Worm (Caenorhabditis elegans) whole organism, L4 larva: ENCODE data around the gene srd-42.

ENCODE experiments used
- D1046.2 ChIP-seq: fragments of 200-800 bp; sonication (Bioruptor generic); IDR thresholded peaks from 2 replicates; pipeline ENCODE4 v1.3.6; 2022; ENCODE audit warnings: missing genetic modification characterization, missing compliant biosample characterization
- F26F4.8 ChIP-seq: fragments of 200-800 bp; sonication (Bioruptor generic); conservative IDR thresholded peaks from 2 replicates; pipeline ENCODE4 v1.3.6; 2022; ENCODE audit warnings: missing genetic modification characterization, missing compliant biosample characterization
- F49E8.2 ChIP-seq: sonication (generic microtip); optimal IDR thresholded peaks from 2 replicates; lab custom pipeline; 2016; ENCODE audit warnings: missing compliant biosample characterization, mild to moderate bottlenecking, missing genetic modification characterization, borderline replicate concordance
- T20F7.1 ChIP-seq: fragments of 200-800 bp; sonication (Bioruptor generic); optimal IDR thresholded peaks from 2 replicates; lab custom pipeline; 2018; ENCODE audit warnings: mild to moderate bottlenecking, missing genetic modification characterization, missing compliant biosample characterization
- ZK337.2 ChIP-seq: fragments of 200-800 bp; sonication (Bioruptor generic); IDR thresholded peaks from 2 replicates; pipeline ENCODE4 v1.3.6; 2022; ENCODE audit warnings: missing genetic modification reagents, missing genetic modification characterization, missing compliant biosample characterization
- aha-1 ChIP-seq: fragments of 150-350 bp; peaks from one replicate; lab custom pipeline; 2014; ENCODE audit warnings: missing biosample characterization, missing genetic modification characterization
- ceh-20 ChIP-seq: fragments of 200-800 bp; sonication (Bioruptor generic); IDR thresholded peaks from 2 replicates; pipeline ENCODE4 v1.3.6; 2022; ENCODE audit warnings: missing genetic modification reagents, missing genetic modification characterization, missing compliant biosample characterization
- ceh-32 ChIP-seq: sonication (generic microtip); optimal IDR thresholded peaks from 2 replicates; lab custom pipeline; 2016; ENCODE audit warnings: mild to moderate bottlenecking, missing genetic modification characterization, missing compliant biosample characterization; ENCODE audit not compliant: poor library complexity
- ceh-44 ChIP-seq: fragments of 200-800 bp; sonication (Bioruptor generic); IDR thresholded peaks from 2 replicates; pipeline ENCODE4 v1.3.6; 2022; ENCODE audit warnings: missing genetic modification reagents, missing genetic modification characterization, missing compliant biosample characterization
- ctbp-1 ChIP-seq: fragments of 200-800 bp; sonication (Bioruptor generic); IDR thresholded peaks from 2 replicates; pipeline ENCODE4 v1.3.6; 2022; ENCODE audit warnings: missing genetic modification reagents, missing genetic modification characterization, missing compliant biosample characterization
- daf-16 ChIP-seq, 3 experiments: sonication (generic microtip); optimal IDR thresholded peaks; 2 replicates each; lab custom pipeline; 2016 to 2017; ENCODE audit warnings: missing genetic modification characterization in 3 of 3, missing genetic modification reagents in 3 of 3, mild to moderate bottlenecking in 2 of 3, missing compliant biosample characterization in 2 of 3, missing biosample characterization in 1 of 3, moderate library complexity in 1 of 3
- daf-19 ChIP-seq: fragments of 200-800 bp; sonication (Bioruptor generic); conservative IDR thresholded peaks from 2 replicates; pipeline ENCODE4 v1.3.6; 2022; ENCODE audit warnings: missing genetic modification characterization, missing compliant biosample characterization
- dmd-6 ChIP-seq: fragments of 200-800 bp; sonication (Bioruptor generic); IDR thresholded peaks from 2 replicates; pipeline ENCODE4 v1.3.6; 2022; ENCODE audit warnings: missing genetic modification reagents, missing genetic modification characterization, missing compliant biosample characterization
- duxl-1 ChIP-seq: sonication (generic microtip); optimal IDR thresholded peaks from 2 replicates; lab custom pipeline; 2016; ENCODE audit warnings: mild to moderate bottlenecking, missing genetic modification characterization, moderate library complexity, missing compliant biosample characterization; ENCODE audit not compliant: poor library complexity
- dve-1 ChIP-seq: sonication (generic microtip); optimal IDR thresholded peaks from 2 replicates; lab custom pipeline; 2017; ENCODE audit warnings: antibody characterized with exemption, mild to moderate bottlenecking, missing genetic modification characterization, missing compliant biosample characterization; ENCODE audit not compliant: insufficient read depth
- egl-27 ChIP-seq: sonication (generic microtip); optimal IDR thresholded peaks from 3 replicates; lab custom pipeline; 2017; ENCODE audit warnings: missing biosample characterization, missing genetic modification reagents, missing genetic modification characterization
- egl-43 ChIP-seq: fragments of 200-800 bp; sonication (Bioruptor generic); IDR thresholded peaks from 2 replicates; pipeline ENCODE4 v1.3.6; 2022; ENCODE audit warnings: missing genetic modification reagents, missing genetic modification characterization, missing compliant biosample characterization
- fos-1 ChIP-seq: fragments of 150-350 bp; optimal IDR thresholded peaks from 2 replicates; lab custom pipeline; 2014; ENCODE audit warnings: missing biosample characterization, missing genetic modification characterization
- hlh-11 ChIP-seq: fragments of 200-800 bp; sonication (Bioruptor generic); optimal IDR thresholded peaks from 2 replicates; lab custom pipeline; 2018; ENCODE audit warnings: mild to moderate bottlenecking, missing genetic modification characterization, missing compliant biosample characterization
- hlh-30 ChIP-seq: sonication (generic microtip); optimal IDR thresholded peaks from 2 replicates; lab custom pipeline; 2017; ENCODE audit warnings: antibody characterized with exemption, mild to moderate bottlenecking, missing genetic modification characterization, missing compliant biosample characterization; ENCODE audit not compliant: insufficient read depth
- jun-1 ChIP-seq: fragments of 150-350 bp; optimal IDR thresholded peaks from 2 replicates; lab custom pipeline; 2014; ENCODE audit warnings: missing biosample characterization, missing genetic modification reagents, missing genetic modification characterization
- mdl-1 ChIP-seq, 2 experiments: fragments of 150-350 bp in 1 of 2; sonication (generic microtip) in 1 of 2; optimal IDR thresholded peaks; 2 replicates each; lab custom pipeline; 2014 to 2017; ENCODE audit warnings: missing biosample characterization in 2 of 2, missing genetic modification characterization in 2 of 2
- mep-1 ChIP-seq: fragments of 150-350 bp; sonication (generic microtip); optimal IDR thresholded peaks from 3 replicates; lab custom pipeline; 2014; ENCODE audit warnings: missing biosample characterization, missing genetic modification characterization
- mxl-3 ChIP-seq: fragments of 200-800 bp; sonication (Bioruptor generic); optimal IDR thresholded peaks from 2 replicates; lab custom pipeline; 2018; ENCODE audit warnings: mild to moderate bottlenecking, missing genetic modification characterization, missing compliant biosample characterization
- nhr-10 ChIP-seq: fragments of 150-350 bp; optimal IDR thresholded peaks from 2 replicates; lab custom pipeline; 2014; ENCODE audit warnings: missing biosample characterization, missing genetic modification characterization
- nhr-111 ChIP-seq: fragments of 200-800 bp; sonication (Bioruptor generic); optimal IDR thresholded peaks from 2 replicates; lab custom pipeline; 2018; ENCODE audit warnings: mild to moderate bottlenecking, missing genetic modification characterization, missing compliant biosample characterization
- nhr-25 ChIP-seq: sonication (generic microtip); optimal IDR thresholded peaks from 2 replicates; lab custom pipeline; 2017; ENCODE audit warnings: missing genetic modification characterization, mild to moderate bottlenecking, missing compliant biosample characterization, antibody characterized with exemption, moderate library complexity, borderline replicate concordance; ENCODE audit not compliant: insufficient read depth
- nhr-28 ChIP-seq: fragments of 150-350 bp; optimal IDR thresholded peaks from 2 replicates; lab custom pipeline; 2014; ENCODE audit warnings: missing biosample characterization, missing genetic modification characterization
- nhr-42 ChIP-seq: fragments of 200-800 bp; sonication (Bioruptor generic); IDR thresholded peaks from 2 replicates; pipeline ENCODE4 v1.3.6; 2022; ENCODE audit warnings: missing genetic modification characterization, missing compliant biosample characterization
- nhr-48 ChIP-seq: sonication (generic microtip); optimal IDR thresholded peaks from 2 replicates; lab custom pipeline; 2016; ENCODE audit warnings: mild to moderate bottlenecking, missing genetic modification characterization, missing compliant biosample characterization
- pha-4 ChIP-seq, 2 experiments: fragments of 150-350 bp in 1 of 2; fragments of 200-800 bp in 1 of 2; sonication (Bioruptor generic) in 1 of 2; IDR thresholded peaks in 1 of 2; optimal IDR thresholded peaks in 1 of 2; 2 replicates each; pipeline versions ENCODE4 v1.3.6 to Lab custom; 2014 to 2022; ENCODE audit warnings: missing genetic modification characterization in 2 of 2, missing genetic modification reagents in 2 of 2, missing biosample characterization in 1 of 2, missing compliant biosample characterization in 1 of 2
- php-3 ChIP-seq: fragments of 200-800 bp; sonication (Bioruptor generic); IDR thresholded peaks from 2 replicates; pipeline ENCODE4 v1.3.6; 2022; ENCODE audit warnings: missing genetic modification reagents, missing genetic modification characterization, missing compliant biosample characterization
- sdz-12 ChIP-seq: fragments of 200-800 bp; sonication (Bioruptor generic); optimal IDR thresholded peaks from 2 replicates; lab custom pipeline; 2018; ENCODE audit warnings: mild to moderate bottlenecking, missing genetic modification characterization, missing compliant biosample characterization
- set-16 ChIP-seq: fragments of 200-800 bp; sonication (Bioruptor generic); IDR thresholded peaks from 2 replicates; pipeline ENCODE4 v1.3.6; 2022; ENCODE audit warnings: missing genetic modification reagents, missing genetic modification characterization, missing compliant biosample characterization
- skn-1 ChIP-seq: fragments of 150-350 bp; optimal IDR thresholded peaks from 2 replicates; lab custom pipeline; 2014; ENCODE audit warnings: missing biosample characterization, missing genetic modification characterization
- spr-1 ChIP-seq: sonication (generic microtip); optimal IDR thresholded peaks from 2 replicates; lab custom pipeline; 2016; ENCODE audit warnings: mild to moderate bottlenecking, missing genetic modification characterization, missing compliant biosample characterization
- tra-1 ChIP-seq: fragments of 200-800 bp; sonication (Bioruptor generic); IDR thresholded peaks from 2 replicates; pipeline ENCODE4 v1.3.6; 2022; ENCODE audit warnings: missing genetic modification reagents, missing genetic modification characterization, missing compliant biosample characterization
- unc-62 ChIP-seq, 3 experiments: fragments of 150-350 bp in 1 of 3; sonication (generic microtip); optimal IDR thresholded peaks in 2 of 3; peaks in 1 of 3; 1 replicate in 1 of 3; 2 replicates in 2 of 3; lab custom pipeline; 2014 to 2017; ENCODE audit warnings: missing biosample characterization in 3 of 3, missing genetic modification characterization in 3 of 3, missing genetic modification reagents in 3 of 3, missing genotype in 1 of 3
- vab-7 ChIP-seq: fragments of 200-800 bp; sonication (Bioruptor generic); IDR thresholded peaks from 2 replicates; pipeline ENCODE4 v1.3.6; 2022; ENCODE audit warnings: missing genetic modification reagents, missing genetic modification characterization, missing compliant biosample characterization
- zfp-3 ChIP-seq: fragments of 200-800 bp; sonication (Bioruptor generic); conservative IDR thresholded peaks from 2 replicates; pipeline ENCODE4 v1.3.6; 2022; ENCODE audit warnings: missing genetic modification reagents, missing genetic modification characterization, missing compliant biosample characterization
- ztf-11 ChIP-seq: fragments of 150-350 bp; optimal IDR thresholded peaks from 2 replicates; lab custom pipeline; 2014; ENCODE audit warnings: missing biosample characterization, missing genetic modification characterization

srd-42 gene

DNA sequence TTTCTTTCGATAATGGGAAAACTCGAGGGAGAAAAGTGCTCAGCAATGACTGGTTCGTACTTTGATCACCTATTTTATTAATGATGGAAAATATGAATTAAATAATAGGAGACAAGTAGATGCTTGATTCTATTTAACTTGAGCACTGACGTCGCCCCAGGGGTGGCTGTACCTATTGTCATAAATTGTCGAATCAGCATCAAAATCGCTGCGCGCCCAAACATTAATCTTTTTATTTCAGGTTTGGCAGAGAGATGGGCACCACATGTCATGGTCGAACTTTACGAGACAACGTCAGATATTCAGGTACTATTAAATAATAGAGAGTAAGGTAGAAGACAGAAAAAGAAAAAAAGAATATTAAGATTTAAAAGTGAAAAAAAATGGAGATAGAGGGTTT, 21.1 kb upstream of the srd-42 start:
- peak; percentile 96 for TF ChIP-seq aha-1
- peak; percentile 8; the same call in 1 of the 2 replicates for TF ChIP-seq ceh-20 (GFP tag; lab: Robert Waterston, UW)
- TF ChIP-seq T20F7.1, result no peak
- TF ChIP-seq, all 104 proteins: peak for 2

DNA sequence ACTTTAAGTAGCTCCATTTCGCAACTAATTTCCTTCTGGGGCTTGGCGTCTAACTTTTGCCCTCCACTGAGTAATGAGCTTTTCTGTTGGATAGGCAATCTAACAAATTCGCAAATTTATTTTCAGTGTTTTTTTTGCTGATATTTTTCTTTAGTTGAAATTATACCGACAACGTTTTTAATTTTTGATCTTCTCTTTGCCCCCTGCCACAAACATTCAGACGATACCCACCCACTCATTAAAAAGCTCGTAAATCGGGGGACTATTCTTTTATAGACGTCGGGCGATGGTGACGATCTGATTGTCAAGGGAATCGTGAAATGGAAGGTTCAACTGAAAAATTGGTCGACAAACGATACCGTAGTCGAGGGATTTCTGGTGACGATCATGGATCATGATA, 20.4 kb upstream of the srd-42 start:
- TF ChIP-seq F49E8.2 (tag; lab: Kevin White, UChicago) (no peak), php-3 (peak; percentile 56; the same call in 1 of the 2 replicates)

DNA sequence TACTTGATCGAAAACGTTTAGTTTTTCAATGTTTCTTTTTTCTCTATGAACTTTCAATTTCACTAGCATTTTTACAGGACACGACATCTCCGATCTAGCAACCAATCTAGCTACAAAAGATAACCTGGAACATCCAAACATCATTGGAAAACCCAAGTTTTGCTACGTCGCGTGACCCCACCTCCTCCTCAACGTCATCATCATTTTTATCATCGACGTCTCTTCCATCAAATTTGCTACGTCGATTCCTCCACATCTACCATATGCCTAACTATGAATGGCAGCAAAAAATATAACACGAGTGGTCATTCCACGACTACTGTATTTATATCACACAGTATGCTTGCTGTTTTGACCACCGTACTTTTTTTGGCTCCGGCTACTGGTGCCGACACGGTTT, 19.6 kb upstream of the srd-42 start, which contains the start of gene F46G10.2:
TSS of gene F46G10.2 (plus strand) at position 78 of the 400 bp plus-strand sequence.
- TF ChIP-seq daf-16 (GFP tag; optimal IDR thresholded peaks at IDR 0.05; lab: Kevin White, UChicago) (no peak), daf-16 (tag; optimal IDR thresholded peaks at IDR 0.05; lab: Kevin White, UChicago) (no peak), T20F7.1 (no peak), hlh-11 (tag; lab: Kevin White, UChicago) (peak; percentile 60), tra-1 (GFP tag; lab: Robert Waterston, UW) (no peak), nhr-28 (peak; percentile 26), zfp-3 (no peak), egl-43 (GFP tag; lab: Robert Waterston, UW) (no peak), F49E8.2 (tag; lab: Kevin White, UChicago) (no peak), dmd-6 (GFP tag; lab: Robert Waterston, UW) (0 out of 2 replicates have a peak, but pooled peaks have one; percentile 15), hlh-30 (tag; lab: Kevin White, UChicago) (peak; percentile 32), sdz-12 (GFP tag; lab: Kevin White, UChicago) (no peak), nhr-42 (GFP tag; lab: Robert Waterston, UW) (no peak), jun-1 (tag; lab: Kevin White, UChicago) (no peak)

- 0 out of 2 replicates have a peak, but pooled peaks have one; percentile 56 for TF ChIP-seq ceh-20 (GFP tag; lab: Robert Waterston, UW)
- TF ChIP-seq ceh-44, result no peak
- peak; percentile 16 for TF ChIP-seq mxl-3
- TF ChIP-seq F26F4.8 (GFP tag; lab: Robert Waterston, UW), result no peak
- TF ChIP-seq mdl-1 (tag; optimal IDR thresholded peaks at IDR 0.05; lab: Kevin White, UChicago), result peak in 1 of 2 experiments; percentile 57
- peak in 1 of 2 experiments; percentile 97 for TF ChIP-seq unc-62 (GFP tag; optimal IDR thresholded peaks at IDR 0.05 in 1 of 2; lab: Kevin White, UChicago)
- no peak for TF ChIP-seq unc-62 (tag; optimal IDR thresholded peaks at IDR 0.05; lab: Kevin White, UChicago)
- no peak for TF ChIP-seq ztf-11 (tag; lab: Kevin White, UChicago)
- no peak for TF ChIP-seq duxl-1 (tag; lab: Kevin White, UChicago)
- no peak for TF ChIP-seq daf-19 (GFP tag; lab: Robert Waterston, UW)
- no peak for TF ChIP-seq D1046.2 (GFP tag; lab: Robert Waterston, UW)
- peak; percentile 46; the same call in 1 of the 2 replicates for TF ChIP-seq php-3
- no peak for TF ChIP-seq T20F7.1
- peak; percentile 37 for TF ChIP-seq dve-1 (tag; lab: Kevin White, UChicago)
- TF ChIP-seq nhr-111, result no peak
- TF ChIP-seq skn-1 (tag; lab: Kevin White, UChicago), result no peak
- no peak for TF ChIP-seq ctbp-1 (GFP tag; lab: Robert Waterston, UW)
- TF ChIP-seq nhr-48 (tag; lab: Kevin White, UChicago), result no peak
- TF ChIP-seq vab-7, result no peak
- TF ChIP-seq ceh-32 (tag; lab: Kevin White, UChicago), result no peak
- TF ChIP-seq spr-1, result no peak
- TF ChIP-seq fos-1 (tag; lab: Kevin White, UChicago), result no peak
- no peak for TF ChIP-seq daf-16 (GFP tag; optimal IDR thresholded peaks at IDR 0.05; lab: Kevin White, UChicago)
- TF ChIP-seq daf-16 (tag; optimal IDR thresholded peaks at IDR 0.05; lab: Kevin White, UChicago), result peak; percentile 62
- no peak for TF ChIP-seq sdz-12 (GFP tag; lab: Kevin White, UChicago)
- no peak for TF ChIP-seq pha-4 (GFP tag; IDR thresholded peaks at IDR 0.05; lab: Robert Waterston, UW)
- no peak for TF ChIP-seq pha-4 (tag; optimal IDR thresholded peaks at IDR 0.05; lab: Kevin White, UChicago)
- peak; percentile 50 for TF ChIP-seq mep-1 (tag; lab: Kevin White, UChicago)
- no peak for TF ChIP-seq aha-1
- TF ChIP-seq egl-27 (tag; lab: Kevin White, UChicago), result no peak
- TF ChIP-seq set-16 (GFP tag; lab: Robert Waterston, UW), result no peak
- TF ChIP-seq nhr-10 (tag; lab: Kevin White, UChicago), result peak; percentile 2
- no peak for TF ChIP-seq ZK337.2 (GFP tag; lab: Robert Waterston, UW)
- TF ChIP-seq nhr-25, result peak; percentile 50
Measured at ce11 chrX:13320575-13320974, 17.3 kb upstream of the srd-42 start.
